Fruit fly (Drosophila melanogaster): ENCODE data around the gene CG11248.

DNA sequence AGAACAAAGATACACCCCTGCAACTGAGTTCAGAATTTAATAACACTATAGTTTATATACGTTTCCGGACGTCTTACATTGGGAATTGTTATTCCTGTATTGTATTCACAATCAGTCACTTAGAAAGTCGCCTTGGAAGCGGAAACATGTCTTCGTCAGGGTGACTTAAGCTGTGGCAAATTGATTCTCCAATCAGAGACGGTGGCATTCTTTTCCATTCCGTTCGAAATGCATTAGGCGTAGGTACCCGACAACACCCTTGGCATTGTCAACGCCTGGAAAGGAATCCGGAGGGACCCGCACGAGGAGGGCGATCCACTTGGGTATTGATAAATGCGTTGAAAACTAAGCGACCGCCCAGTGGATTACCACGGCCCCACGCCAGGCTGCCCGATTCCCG is 4.1 kb downstream of the CG11248 start, which contains the start of gene Sfp78E:
- TF ChIP-seq ovo (GFP tag; optimal IDR thresholded peaks at IDR 0.05) (no peak), Crg-1 (GFP tag; optimal IDR thresholded peaks at IDR 0.05) (no peak), pad (GFP tag; optimal IDR thresholded peaks at IDR 0.05) (no peak), Hr96 (GFP tag; optimal IDR thresholded peaks at IDR 0.05) (no peak), Clk (GFP tag; optimal IDR thresholded peaks at IDR 0.05) (no peak), CG12768 (GFP tag; optimal IDR thresholded peaks at IDR 0.05) (no peak), kay (GFP tag; ENCODE audit: borderline replicate concordance) (no peak), tj (GFP tag; optimal IDR thresholded peaks at IDR 0.05) (no peak), CG7045 (GFP tag; optimal IDR thresholded peaks at IDR 0.05) (no peak)

Measured in whole organism, adult.